Fruit fly (Drosophila melanogaster) whole organism, embryonic: ENCODE measurements around the gene CG12990.

Experiments used
- Atf6 ChIP-seq: fragments of 200-800 bp; sonication (Bioruptor generic); IDR thresholded peaks from 2 replicates; pipeline ENCODE4 v1.3.6; 2022; ENCODE audit warnings: missing biosample characterization, missing genetic modification characterization
- CG10209 ChIP-seq: fragments of 200-800 bp; sonication (Bioruptor generic); optimal IDR thresholded peaks from 3 replicates; lab custom pipeline; 2017; ENCODE audit warnings: missing biosample characterization, mild to moderate bottlenecking, missing genetic modification characterization, missing genetic modification reagents
- CG10267 ChIP-seq: fragments of 200-800 bp; sonication (Bioruptor generic); optimal IDR thresholded peaks from 2 replicates; lab custom pipeline; 2018; ENCODE audit warnings: missing biosample characterization, mild to moderate bottlenecking, missing genetic modification characterization, moderate library complexity
- CG12769 ChIP-seq: fragments of 200-800 bp; sonication (Bioruptor generic); optimal IDR thresholded peaks from 2 replicates; lab custom pipeline; 2019; ENCODE audit warnings: missing biosample characterization, mild to moderate bottlenecking, missing genetic modification characterization, moderate library complexity
- CG15601 ChIP-seq: fragments of 200-800 bp; sonication (Bioruptor generic); optimal IDR thresholded peaks from 3 replicates; lab custom pipeline; 2019; ENCODE audit warnings: missing biosample characterization, mild to moderate bottlenecking, missing genetic modification characterization, moderate library complexity
- CG16815 ChIP-seq: fragments of 200-800 bp; sonication (Bioruptor generic); optimal IDR thresholded peaks from 3 replicates; lab custom pipeline; 2017; ENCODE audit warnings: missing biosample characterization, mild to moderate bottlenecking, missing genetic modification characterization
- CG2712 ChIP-seq: fragments of 200-800 bp; optimal IDR thresholded peaks from 3 replicates; lab custom pipeline; 2019; ENCODE audit warnings: missing biosample characterization, mild to moderate bottlenecking, missing genetic modification characterization, moderate library complexity
- CG31365 ChIP-seq: fragments of 200-800 bp; sonication (Bioruptor generic); optimal IDR thresholded peaks from 2 replicates; lab custom pipeline; 2018; ENCODE audit warnings: missing biosample characterization, mild to moderate bottlenecking, missing genetic modification characterization
- CG31441 ChIP-seq: fragments of 200-800 bp; sonication (Bioruptor generic); IDR thresholded peaks from 2 replicates; pipeline ENCODE4 v1.3.6; 2022; ENCODE audit warnings: missing biosample characterization, missing genetic modification characterization
- CG3407 ChIP-seq: fragments of 200-800 bp; sonication (Bioruptor generic); optimal IDR thresholded peaks from 2 replicates; lab custom pipeline; 2018; ENCODE audit warnings: missing biosample characterization, mild to moderate bottlenecking, missing genetic modification characterization
- CG34224 ChIP-seq: fragments of 200-800 bp; sonication (Bioruptor generic); IDR thresholded peaks from 3 replicates; pipeline ENCODE4 v1.3.6; 2022; ENCODE audit warnings: missing biosample characterization, missing genetic modification characterization; ENCODE audit not compliant: partially characterized antibody
- CG4617 ChIP-seq: fragments of 200-800 bp; sonication (Bioruptor generic); optimal IDR thresholded peaks from 3 replicates; lab custom pipeline; 2016; ENCODE audit warnings: missing biosample characterization, missing genetic modification characterization, borderline replicate concordance
- CG7839 ChIP-seq: fragments of 200-800 bp; sonication (Bioruptor generic); optimal IDR thresholded peaks from 3 replicates; lab custom pipeline; 2018; ENCODE audit warnings: missing biosample characterization, mild to moderate bottlenecking, missing genetic modification characterization, moderate library complexity
- CG9932 ChIP-seq: fragments of 200-800 bp; sonication (Bioruptor generic); IDR thresholded peaks from 2 replicates; pipeline ENCODE4 v1.3.6; 2022; ENCODE audit warnings: missing biosample characterization, missing genetic modification characterization
- CTCF ChIP-seq: fragments of 200-800 bp; sonication (Bioruptor generic); optimal IDR thresholded peaks from 2 replicates; lab custom pipeline; 2017; ENCODE audit warnings: missing biosample characterization, mild to moderate bottlenecking, missing genetic modification characterization, moderate library complexity
- CrebB ChIP-seq: fragments of 200-800 bp; sonication (Bioruptor generic); optimal IDR thresholded peaks from 3 replicates; lab custom pipeline; 2018; ENCODE audit warnings: missing biosample characterization, mild to moderate bottlenecking, missing genetic modification characterization
- Dp ChIP-seq: fragments of 200-800 bp; sonication (Bioruptor generic); optimal IDR thresholded peaks from 2 replicates; lab custom pipeline; 2018; ENCODE audit warnings: missing biosample characterization, mild to moderate bottlenecking, missing genetic modification characterization, moderate library complexity
- Dref ChIP-seq: fragments of 200-800 bp; sonication (Bioruptor generic); IDR thresholded peaks from 2 replicates; pipeline ENCODE4 v1.3.6; 2022; ENCODE audit warnings: missing biosample characterization, missing genetic modification characterization
- E2f2 ChIP-seq: fragments of 200-800 bp; sonication (Bioruptor generic); IDR thresholded peaks from 2 replicates; pipeline ENCODE4 v1.3.6; 2022; ENCODE audit warnings: missing biosample characterization, missing genetic modification characterization
- Fer1 ChIP-seq: fragments of 200-800 bp; sonication (Bioruptor generic); optimal IDR thresholded peaks from 2 replicates; lab custom pipeline; 2017; ENCODE audit warnings: missing biosample characterization, mild to moderate bottlenecking, missing genetic modification characterization
- Gug ChIP-seq: fragments of 200-800 bp; sonication (Bioruptor generic); IDR thresholded peaks from 4 replicates; pipeline ENCODE4 v1.3.6; 2022; ENCODE audit warnings: missing biosample characterization, missing genetic modification characterization
- Mad ChIP-seq: fragments of 200-800 bp; sonication (Bioruptor generic); optimal IDR thresholded peaks from 2 replicates; lab custom pipeline; 2016; ENCODE audit warnings: missing biosample characterization, missing genetic modification characterization
- Max ChIP-seq: fragments of 200-800 bp; sonication (Bioruptor generic); optimal IDR thresholded peaks from 2 replicates; lab custom pipeline; 2016; ENCODE audit warnings: missing biosample characterization, mild to moderate bottlenecking, missing genetic modification characterization
- Meics ChIP-seq: fragments of 200-800 bp; sonication (Bioruptor generic); optimal IDR thresholded peaks from 2 replicates; lab custom pipeline; 2017; ENCODE audit warnings: missing biosample characterization, mild to moderate bottlenecking, missing genetic modification characterization
- Neu2 ChIP-seq: fragments of 200-800 bp; sonication (Bioruptor generic); optimal IDR thresholded peaks from 3 replicates; lab custom pipeline; 2016; ENCODE audit warnings: missing biosample characterization, missing genetic modification characterization, borderline replicate concordance
- Nf-YA ChIP-seq: fragments of 200-800 bp; sonication (Bioruptor generic); IDR thresholded peaks from 2 replicates; pipeline ENCODE4 v1.3.6; 2022; ENCODE audit warnings: missing biosample characterization, missing genetic modification characterization
- Pdp1 ChIP-seq, 2 experiments: fragments of 200-800 bp; sonication (Bioruptor generic); optimal IDR thresholded peaks; 3 replicates each; lab custom pipeline; 2016; ENCODE audit warnings: missing biosample characterization in 2 of 2, missing genetic modification characterization in 2 of 2, mild to moderate bottlenecking in 1 of 2, moderate library complexity in 1 of 2
- Vsx1 ChIP-seq: fragments of 200-800 bp; sonication (Bioruptor generic); optimal IDR thresholded peaks from 2 replicates; lab custom pipeline; 2017; ENCODE audit warnings: missing biosample characterization, mild to moderate bottlenecking, missing genetic modification characterization, missing genetic modification reagents
- abd-A ChIP-seq: fragments of 200-800 bp; sonication (Bioruptor generic); optimal IDR thresholded peaks from 3 replicates; lab custom pipeline; 2019; ENCODE audit warnings: missing biosample characterization, mild to moderate bottlenecking, missing genetic modification characterization, moderate library complexity
- ase ChIP-seq: fragments of 200-800 bp; sonication (Bioruptor generic); IDR thresholded peaks from 3 replicates; pipeline ENCODE4 v1.3.6; 2022; ENCODE audit warnings: missing biosample characterization, missing genetic modification characterization
- bab2 ChIP-seq: fragments of 200-800 bp; sonication (Bioruptor generic); optimal IDR thresholded peaks from 2 replicates; lab custom pipeline; 2016; ENCODE audit warnings: missing biosample characterization, missing genetic modification characterization
- bcd ChIP-seq: fragments of 200-800 bp; sonication (Bioruptor generic); optimal IDR thresholded peaks from 2 replicates; lab custom pipeline; 2017; ENCODE audit warnings: missing biosample characterization, mild to moderate bottlenecking, missing genetic modification characterization
- ci ChIP-seq: fragments of 200-800 bp; sonication (Bioruptor generic); IDR thresholded peaks from 3 replicates; pipeline ENCODE4 v1.3.6; 2022; ENCODE audit warnings: missing biosample characterization, missing genetic modification characterization
- croc ChIP-seq: fragments of 200-800 bp; sonication (Bioruptor generic); conservative IDR thresholded peaks from 3 replicates; pipeline ENCODE4 v1.3.6; 2022; ENCODE audit warnings: missing biosample characterization, missing genetic modification characterization
- da ChIP-seq: fragments of 200-800 bp; sonication (Bioruptor generic); optimal IDR thresholded peaks from 2 replicates; lab custom pipeline; 2016; ENCODE audit warnings: missing biosample characterization, missing genetic modification characterization
- dpn ChIP-seq, 2 experiments: fragments of 200-800 bp; sonication (Bioruptor generic); optimal IDR thresholded peaks; 3 replicates each; lab custom pipeline; 2016; ENCODE audit warnings: missing biosample characterization in 2 of 2, missing genetic modification characterization in 2 of 2
- hb ChIP-seq: fragments of 200-800 bp; sonication (Bioruptor generic); IDR thresholded peaks from 3 replicates; pipeline ENCODE4 v1.3.6; 2022; ENCODE audit warnings: missing biosample characterization, missing genetic modification characterization; ENCODE audit not compliant: partially characterized antibody
- insv ChIP-seq, 2 experiments: fragments of 200-800 bp; sonication (Bioruptor generic); optimal IDR thresholded peaks; 3 replicates each; lab custom pipeline; 2016 to 2018; ENCODE audit warnings: missing biosample characterization in 2 of 2, missing genetic modification characterization in 2 of 2
- maf-S ChIP-seq: fragments of 200-800 bp; sonication (Bioruptor generic); optimal IDR thresholded peaks from 2 replicates; lab custom pipeline; 2016; ENCODE audit warnings: missing biosample characterization, missing genetic modification characterization
- mirr ChIP-seq: fragments of 200-800 bp; sonication (Bioruptor generic); optimal IDR thresholded peaks from 3 replicates; lab custom pipeline; 2018; ENCODE audit warnings: missing biosample characterization, mild to moderate bottlenecking, missing genetic modification characterization
- pan ChIP-seq, 4 experiments: fragments of >200 bp in 3 of 4; fragments of 200-800 bp in 1 of 4; sonication (Bioruptor generic) in 1 of 4; optimal IDR thresholded peaks in 3 of 4; IDR thresholded peaks in 1 of 4; 2 replicates each; pipeline versions ENCODE4 v1.3.6 to Lab custom; 2017 to 2022; ENCODE audit warnings: missing biosample characterization in 2 of 4, missing genetic modification characterization in 2 of 4, mixed read lengths in 1 of 4
- peb ChIP-seq: fragments of 200-800 bp; sonication (Bioruptor generic); IDR thresholded peaks from 2 replicates; pipeline ENCODE4 v1.3.6; 2022; ENCODE audit warnings: missing biosample characterization, missing genetic modification characterization
- pita ChIP-seq: fragments of 200-800 bp; sonication (Bioruptor generic); optimal IDR thresholded peaks from 2 replicates; lab custom pipeline; 2017; ENCODE audit warnings: missing biosample characterization, mild to moderate bottlenecking, missing genetic modification characterization
- salm ChIP-seq: fragments of 200-800 bp; sonication (Bioruptor generic); optimal IDR thresholded peaks from 2 replicates; lab custom pipeline; 2018; ENCODE audit warnings: missing biosample characterization, mild to moderate bottlenecking, missing genetic modification characterization
- sc ChIP-seq, 3 experiments: fragments of >200 bp in 2 of 3; fragments of 200-800 bp in 1 of 3; sonication (Bioruptor generic) in 1 of 3; optimal IDR thresholded peaks; 2 replicates in 2 of 3; 3 replicates in 1 of 3; lab custom pipeline; 2017; ENCODE audit warnings: mild to moderate bottlenecking in 1 of 3, missing biosample characterization in 1 of 3, missing genetic modification characterization in 1 of 3, missing genetic modification reagents in 1 of 3
- sr ChIP-seq: fragments of 200-800 bp; sonication (Bioruptor generic); IDR thresholded peaks from 3 replicates; pipeline ENCODE4 v1.3.6; 2022; ENCODE audit warnings: missing biosample characterization, missing genetic modification characterization
- stc ChIP-seq: fragments of 200-800 bp; sonication (Bioruptor generic); IDR thresholded peaks from 2 replicates; pipeline ENCODE4 v1.3.6; 2022; ENCODE audit warnings: missing biosample characterization, missing genetic modification characterization
- tio ChIP-seq: fragments of 200-800 bp; sonication (Bioruptor generic); optimal IDR thresholded peaks from 2 replicates; lab custom pipeline; 2017; ENCODE audit warnings: missing biosample characterization, missing genetic modification characterization, inconsistent platforms
- tll ChIP-seq, 2 experiments: fragments of 200-800 bp in 1 of 2; fragments of >200 bp in 1 of 2; sonication (Bioruptor generic) in 1 of 2; optimal IDR thresholded peaks; 2 replicates each; lab custom pipeline; 2017 to 2019; ENCODE audit warnings: missing biosample characterization in 2 of 2, missing genetic modification characterization in 2 of 2, mild to moderate bottlenecking in 1 of 2, moderate library complexity in 1 of 2
- tx ChIP-seq: fragments of 200-800 bp; sonication (Bioruptor generic); optimal IDR thresholded peaks from 2 replicates; lab custom pipeline; 2016; ENCODE audit warnings: missing biosample characterization, missing genetic modification characterization
- unpg ChIP-seq: fragments of 200-800 bp; sonication (Bioruptor generic); optimal IDR thresholded peaks from 3 replicates; lab custom pipeline; 2018; ENCODE audit warnings: missing biosample characterization, mild to moderate bottlenecking, missing genetic modification characterization, moderate library complexity

The CG12990 gene

DNA sequence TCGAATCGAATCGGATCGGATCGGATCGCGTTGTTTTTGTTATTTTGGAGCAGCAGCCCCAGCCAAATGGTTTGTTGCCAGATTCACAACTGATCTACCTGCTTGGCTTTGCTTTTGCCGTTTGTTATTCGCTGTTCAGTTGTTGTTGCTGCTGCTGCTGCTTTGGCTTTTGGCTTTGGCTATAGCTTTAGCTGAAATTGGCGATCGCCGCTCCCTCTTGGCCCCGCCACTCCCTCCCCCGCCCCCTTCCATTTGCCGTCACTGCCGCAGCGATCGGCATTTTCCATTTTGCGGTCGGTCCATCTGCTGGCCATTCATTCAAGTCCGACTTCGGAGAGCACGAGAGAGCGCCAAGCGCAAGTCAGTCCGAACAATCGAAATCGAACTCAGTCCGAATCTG lies 26.7 kb upstream of the CG12990 start, which contains the start of gene chas (continued):
- TF ChIP-seq CG15601 (tag; lab: Kevin White, UChicago) (no peak), sc (optimal IDR thresholded peaks at IDR 0.05; lab: Kevin White, UChicago) (no peak), sc (GFP tag; optimal IDR thresholded peaks at IDR 0.05; lab: Kevin White, UChicago) (no peak), CG2712 (tag; lab: Kevin White, UChicago) (no peak), CG10209 (GFP tag; lab: Kevin White, UChicago) (no peak), Max (no peak), tx (GFP tag; lab: Kevin White, UChicago) (no peak), CG3407 (no peak), unpg (GFP tag; lab: Kevin White, UChicago) (no peak), Gug (no peak), CG4617 (GFP tag; lab: Kevin White, UChicago) (no peak), CG12769 (peak; percentile 32), CG16815 (GFP tag; lab: Kevin White, UChicago) (no peak), CG34224 (GFP tag; lab: Robert Waterston, UW) (peak; percentile 47; the same call in 1 of the 3 replicates), da (GFP tag; lab: Kevin White, UChicago) (no peak), bcd (GFP tag; lab: Kevin White, UChicago) (no peak), tll (GFP tag; optimal IDR thresholded peaks at IDR 0.05; lab: Kevin White, UChicago) (no peak), croc (GFP tag; lab: Robert Waterston, UW) (no peak), pan (optimal IDR thresholded peaks at IDR 0.05; lab: Kevin White, UChicago) (no peak), pan (GFP tag; optimal IDR thresholded peaks at IDR 0.05 in 1 of 2, IDR thresholded peaks at IDR 0.05 in 1 of 2) (no peak), Atf6 (GFP tag; lab: Robert Waterston, UW) (no peak), stc (GFP tag; lab: Robert Waterston, UW) (no peak), Mad (no peak), pita (GFP tag; lab: Kevin White, UChicago) (no peak), Dp (GFP tag; lab: Kevin White, UChicago) (no peak), Nf-YA (GFP tag; lab: Robert Waterston, UW) (no peak), tio (GFP tag; lab: Kevin White, UChicago) (no peak), bab2 (no peak), Fer1 (GFP tag; lab: Kevin White, UChicago) (no peak), sr (GFP tag; lab: Robert Waterston, UW) (no peak), hb (GFP tag; lab: Robert Waterston, UW) (no peak), CG31441 (GFP tag; lab: Robert Waterston, UW) (no peak), peb (GFP tag; lab: Robert Waterston, UW) (no peak), abd-A (tag; lab: Kevin White, UChicago) (no peak), CG7839 (tag; lab: Kevin White, UChicago) (no peak), salm (tag; lab: Kevin White, UChicago) (no peak), E2f2 (GFP tag; lab: Robert Waterston, UW) (no peak), dpn (GFP tag; optimal IDR thresholded peaks at IDR 0.05; lab: Kevin White, UChicago) (no peak), ase (no peak)

- no peak for TF ChIP-seq maf-S (GFP tag; lab: Kevin White, UChicago)
- peak; percentile 4 for TF ChIP-seq pita (GFP tag; lab: Kevin White, UChicago)
- TF ChIP-seq Pdp1 (GFP tag; optimal IDR thresholded peaks at IDR 0.05; lab: Kevin White, UChicago) = peak in 1 of 2 experiments; percentile 16
- peak; percentile 89 for TF ChIP-seq CTCF (GFP tag; lab: Kevin White, UChicago)
- no peak for TF ChIP-seq CG31365 (tag; lab: Kevin White, UChicago)
- TF ChIP-seq mirr (GFP tag; lab: Kevin White, UChicago) = peak; percentile 8
- TF ChIP-seq CG10267 (tag; lab: Kevin White, UChicago) = peak; percentile 55
- no peak for TF ChIP-seq Dref
- TF ChIP-seq sr (GFP tag; lab: Robert Waterston, UW) = no peak
- TF ChIP-seq Vsx1 (GFP tag; lab: Kevin White, UChicago) = peak; percentile 70
- TF ChIP-seq insv (GFP tag; optimal IDR thresholded peaks at IDR 0.05; lab: Kevin White, UChicago) = peak in 1 of 2 experiments; percentile 89
- no peak for TF ChIP-seq Meics (GFP tag; lab: Kevin White, UChicago)
- TF ChIP-seq ci (GFP tag; lab: Robert Waterston, UW) = no peak
- TF ChIP-seq Neu2 (GFP tag; lab: Kevin White, UChicago) = no peak
- TF ChIP-seq CG9932 (GFP tag; lab: Robert Waterston, UW) = no peak
- no peak for TF ChIP-seq CrebB (tag; lab: Kevin White, UChicago)
Observed at dm6 chrX:17697703-17698145, 26.0 kb upstream of the CG12990 start.
